Fruit fly (Drosophila melanogaster): ENCODE results near the gene CG14853.

Gene CG14853

DNA sequence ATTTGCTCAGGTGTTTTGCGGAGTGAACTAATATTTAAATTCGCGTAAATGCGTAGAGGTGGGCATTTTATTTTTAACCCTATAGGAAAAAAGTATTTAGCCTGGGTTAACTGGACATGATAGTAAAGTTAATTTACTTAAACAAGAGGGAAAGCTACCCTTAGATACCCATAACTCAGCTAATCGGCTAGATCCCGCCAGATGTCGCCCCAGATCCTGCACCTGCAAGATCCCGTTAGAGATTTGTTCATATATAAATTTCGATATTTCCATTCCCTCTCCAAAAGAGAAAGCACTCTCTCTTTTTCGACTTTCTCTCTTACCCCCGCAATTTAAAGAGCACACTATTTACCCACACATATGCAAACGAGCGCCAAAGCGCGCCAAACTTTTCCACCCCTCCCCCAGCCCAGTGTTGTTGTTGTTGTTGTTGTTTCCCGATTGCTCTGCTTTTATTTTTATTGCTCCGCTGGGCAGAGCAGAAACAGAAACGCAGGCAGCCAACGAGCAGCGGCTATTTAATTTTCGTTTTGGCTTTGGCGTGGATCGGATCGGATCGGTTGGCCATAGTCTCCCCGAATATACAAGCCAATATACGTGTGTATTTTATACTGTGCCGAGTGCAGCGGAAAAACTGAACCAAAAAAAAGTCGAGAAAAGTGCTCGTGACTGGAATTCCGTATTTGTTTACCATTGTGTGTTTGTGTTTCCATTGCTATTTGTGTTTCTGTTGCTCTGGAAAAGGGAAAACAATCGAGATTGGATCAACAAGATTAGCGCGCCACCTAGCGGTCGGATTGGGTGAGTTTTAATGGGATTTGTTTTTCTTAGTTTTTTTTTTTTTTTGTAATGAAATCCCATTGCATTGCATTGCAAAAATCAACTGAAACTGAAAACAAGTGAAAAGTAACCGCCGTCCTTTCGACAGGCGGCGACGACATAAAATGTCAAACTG lies 32.5 kb upstream of the CG14853 start, which contains the start of gene stumps:
stumps (plus strand) TSS at position 526 of the 955 bp plus-strand sequence.
- TF ChIP-seq noc (tag; optimal IDR thresholded peaks at IDR 0.05) = no peak

DNA sequence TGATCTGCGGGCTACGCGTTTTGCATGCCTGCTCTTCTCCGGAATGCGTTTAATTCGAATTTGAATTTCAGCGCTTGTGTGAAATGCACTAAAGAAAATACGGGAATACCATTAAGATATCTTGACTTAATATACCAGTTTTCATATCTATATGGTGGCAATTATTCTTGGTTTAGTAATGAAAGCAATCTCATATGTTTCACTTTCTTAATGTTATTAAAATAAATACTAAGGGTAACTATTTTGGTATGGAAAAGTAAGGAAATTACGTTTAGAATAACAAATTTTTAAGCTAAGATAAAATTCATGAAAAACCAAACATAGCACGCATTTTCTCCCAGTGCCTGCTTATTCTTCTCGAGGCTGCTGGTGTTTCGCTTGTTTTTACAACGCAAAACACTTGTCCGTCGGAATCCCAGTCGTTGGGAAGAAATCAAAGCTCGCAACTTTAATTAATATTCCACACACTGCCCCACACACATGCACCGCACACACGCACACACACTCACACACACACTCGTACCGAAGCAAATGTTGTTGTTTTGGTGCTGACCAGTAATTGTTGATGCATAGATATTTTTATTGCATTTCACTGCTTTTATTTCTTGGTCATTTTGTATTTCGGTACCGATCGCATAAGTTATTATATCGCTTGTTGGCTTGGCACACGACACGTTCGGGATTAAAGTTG lies 31.5 kb upstream of the CG14853 start:
- no peak for TF ChIP-seq noc (tag; optimal IDR thresholded peaks at IDR 0.05)

DNA sequence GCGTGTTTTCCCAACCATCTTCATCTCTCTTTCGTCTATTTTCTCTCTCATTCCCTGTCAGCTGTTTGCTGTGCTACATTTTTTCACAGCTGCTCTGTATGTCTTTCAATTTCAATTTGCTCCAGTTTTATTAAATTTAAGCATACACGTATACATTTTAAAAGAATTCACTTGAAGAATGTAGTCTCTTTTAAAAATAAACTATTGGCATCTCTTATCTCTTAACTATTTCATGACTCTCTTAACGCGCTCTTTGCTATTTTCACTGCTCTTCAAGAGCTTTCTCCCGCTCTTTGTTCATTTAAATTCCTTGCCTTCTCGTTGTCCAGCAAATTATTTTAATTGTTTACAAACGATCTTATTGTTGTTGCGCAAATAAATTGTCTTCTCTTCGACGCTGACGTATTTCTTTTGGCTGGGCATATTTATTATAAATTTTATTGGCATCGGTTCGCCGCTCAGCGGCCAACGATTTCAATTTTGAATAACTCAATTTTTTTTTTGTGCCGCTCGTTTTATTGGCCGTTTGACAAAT lies 29.3 kb upstream of the CG14853 start:
- TF ChIP-seq noc (tag; optimal IDR thresholded peaks at IDR 0.05) = no peak

dm6 chr3R:14586480-14587443 lies 22.7 kb upstream of the CG14853 start:
- TF ChIP-seq noc (tag; optimal IDR thresholded peaks at IDR 0.05) = no peak

- TF ChIP-seq noc (tag; optimal IDR thresholded peaks at IDR 0.05) = no peak
Observed at dm6 chr3R:14589483-14589882, 20.0 kb upstream of the CG14853 start.

DNA sequence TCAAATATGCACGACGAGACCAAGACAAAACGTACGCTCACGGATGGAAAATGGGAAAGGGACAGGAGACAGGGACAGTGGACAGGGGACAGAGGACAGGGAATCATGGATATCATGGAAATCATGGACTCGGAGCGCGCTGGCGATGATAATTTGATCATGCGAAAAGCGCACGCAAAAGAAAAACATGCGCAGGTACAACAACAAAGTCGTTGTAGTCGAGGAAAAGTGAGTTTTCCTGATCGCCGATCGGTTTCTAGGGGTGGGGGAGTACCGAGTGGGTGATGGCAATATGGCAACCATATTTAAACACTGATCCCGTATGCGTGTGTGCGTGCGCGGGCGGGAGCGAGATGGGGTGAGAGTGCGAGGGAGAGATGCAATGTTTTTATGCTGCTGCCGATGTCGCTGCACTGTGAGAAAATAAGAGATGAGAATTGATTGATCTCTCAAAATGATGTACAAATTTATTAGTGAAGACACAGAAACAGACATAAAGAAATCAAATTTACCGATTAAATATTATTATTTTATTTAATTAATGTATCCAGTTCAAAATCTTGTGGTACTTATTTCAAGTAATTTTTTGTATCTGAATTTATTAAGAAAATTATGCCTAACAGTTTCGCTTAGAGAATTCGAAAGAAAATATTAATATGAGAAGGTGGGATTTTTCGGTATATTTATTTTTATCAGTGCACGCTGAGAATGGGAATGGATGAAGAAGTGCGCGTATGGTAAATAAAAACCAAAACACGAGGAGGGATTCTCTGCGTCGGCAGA lies 18.5 kb upstream of the CG14853 start:
- TF ChIP-seq noc (tag; optimal IDR thresholded peaks at IDR 0.05) = no peak

dm6 chr3R:14597935-14598424 lies 11.5 kb upstream of the CG14853 start:
- TF ChIP-seq noc (tag; optimal IDR thresholded peaks at IDR 0.05) = no peak

DNA sequence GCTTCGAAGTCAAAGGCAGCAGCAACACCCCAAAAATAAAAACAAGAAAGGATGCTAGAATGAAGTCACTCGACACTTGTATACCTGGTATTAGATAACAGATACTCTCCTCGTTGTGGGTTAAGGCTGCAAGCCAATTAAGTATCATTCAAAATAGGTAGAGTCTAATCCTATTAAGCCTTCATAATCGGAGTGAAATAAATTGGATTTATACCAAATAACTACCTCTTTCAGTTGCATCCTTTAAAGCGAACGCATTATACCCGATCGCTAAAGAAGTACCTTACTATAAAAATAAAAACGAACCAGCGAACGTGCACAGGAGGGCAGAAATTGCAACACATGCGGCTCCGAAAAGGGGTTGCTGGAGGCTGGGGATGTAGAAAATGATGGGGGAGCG lies 13.1 kb downstream of the CG14853 start:
- no peak for TF ChIP-seq noc (tag; optimal IDR thresholded peaks at IDR 0.05)

DNA sequence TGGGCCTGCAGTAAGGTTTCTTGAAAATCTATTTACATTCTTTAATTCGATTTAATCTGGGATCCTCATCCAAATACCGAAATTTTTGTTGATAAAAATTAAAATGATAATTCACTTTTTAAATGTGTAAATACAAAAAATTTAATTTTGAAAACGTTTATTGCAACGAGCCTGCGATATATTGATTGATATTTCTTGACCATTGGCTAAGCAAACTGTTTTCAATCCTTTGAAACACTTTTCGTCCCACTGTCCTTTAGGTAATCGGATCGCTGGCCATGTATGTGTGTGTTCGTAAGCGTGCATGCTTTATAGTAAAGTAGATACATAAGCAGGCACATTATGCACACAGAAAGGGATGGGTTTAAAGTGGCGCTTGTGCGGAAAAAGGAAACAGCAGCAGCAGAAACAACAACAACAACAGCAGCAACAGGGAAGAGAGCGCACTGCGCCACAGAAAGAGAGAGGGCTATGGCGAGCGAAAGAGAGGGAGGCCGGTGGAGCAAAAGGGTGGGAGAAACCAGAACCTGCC lies 14.7 kb downstream of the CG14853 start:
- no peak for TF ChIP-seq noc (tag; optimal IDR thresholded peaks at IDR 0.05)

dm6 chr3R:14624671-14625070 lies 15.2 kb downstream of the CG14853 start:
- TF ChIP-seq noc (tag; optimal IDR thresholded peaks at IDR 0.05) = no peak

DNA sequence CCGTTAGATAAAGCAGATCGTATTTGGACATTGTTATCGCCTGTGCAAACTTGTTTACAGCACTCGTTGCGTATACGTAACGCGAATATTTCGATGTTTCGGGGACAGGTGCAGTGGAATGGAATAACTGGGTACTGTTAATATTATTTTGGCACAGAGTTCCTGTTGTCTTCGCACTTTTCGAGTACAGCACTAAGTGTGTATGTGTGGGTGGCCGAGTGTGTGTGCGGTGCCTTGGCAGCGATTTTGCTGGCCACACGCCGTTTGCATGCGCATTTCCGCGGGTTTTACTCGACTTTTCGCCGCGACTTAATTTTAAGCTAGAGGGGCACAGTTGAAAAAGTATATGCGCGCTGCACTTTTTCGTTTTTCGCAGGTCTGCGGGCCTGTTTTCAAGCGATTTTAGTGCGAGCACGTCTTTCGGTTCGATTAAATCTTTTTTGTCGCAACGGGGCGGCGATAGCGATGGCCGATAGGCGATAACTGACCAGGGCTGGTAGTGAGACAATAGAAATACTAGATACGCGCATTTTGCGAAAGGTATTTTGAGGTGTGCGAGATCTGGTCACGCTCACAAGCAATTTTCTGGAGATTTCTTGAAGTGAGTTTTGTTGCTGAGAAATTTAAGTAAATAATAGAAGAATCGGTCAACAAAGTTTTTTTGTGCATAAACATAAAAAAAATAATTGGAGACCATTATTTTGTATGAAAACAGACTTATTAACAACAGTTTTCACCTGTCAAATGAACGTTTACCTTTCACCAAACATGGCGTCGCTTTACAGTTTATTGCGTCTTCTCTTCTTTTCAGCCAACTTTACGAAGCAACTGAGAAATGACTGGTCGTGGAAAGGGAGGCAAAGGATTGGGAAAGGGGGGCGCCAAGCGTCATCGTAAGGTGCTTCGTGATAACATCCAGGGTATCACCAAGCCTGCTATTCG lies 16.0 kb downstream of the CG14853 start, which contains the start of the genes put and His4r:
put (minus strand) TSS at position 489 of the 942 bp plus-strand sequence.
His4r (plus strand) TSS at position 541 of the 942 bp plus-strand sequence.
- no peak for TF ChIP-seq noc (tag; optimal IDR thresholded peaks at IDR 0.05)

dm6 chr3R:14626781-14627180 lies 17.3 kb downstream of the CG14853 start:
- no peak for TF ChIP-seq noc (tag; optimal IDR thresholded peaks at IDR 0.05)

DNA sequence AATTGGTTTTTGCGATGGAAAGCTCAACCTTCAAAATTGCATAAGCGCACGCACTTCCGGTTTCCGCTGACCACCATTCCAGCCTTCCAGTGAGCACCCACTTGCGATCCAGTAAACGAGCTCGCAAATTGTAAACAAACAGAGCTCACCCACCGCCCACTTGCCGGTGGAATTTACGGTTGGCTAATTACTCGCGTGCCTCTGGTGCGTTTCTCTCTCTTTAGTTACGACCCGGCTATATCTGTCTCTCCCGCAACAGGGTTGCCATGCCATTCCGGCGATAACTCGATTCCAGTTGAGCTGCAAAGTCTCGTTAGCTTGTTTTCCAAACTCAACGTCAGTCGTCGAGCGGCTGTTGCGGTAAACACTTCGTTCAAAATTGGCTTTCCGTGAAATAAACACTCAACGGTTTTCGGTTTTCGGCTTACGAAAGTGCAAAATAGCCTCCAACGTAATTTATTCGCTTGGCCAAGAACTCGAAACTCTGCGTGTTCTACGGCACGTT lies 20.7 kb downstream of the CG14853 start, which contains the start of gene Cad88C:
Cad88C (plus strand) TSS at position 360 of the 505 bp plus-strand sequence.
- no peak for TF ChIP-seq noc (tag; optimal IDR thresholded peaks at IDR 0.05)

Data from whole organism, larva.